Fruit fly (Drosophila melanogaster): ENCODE data around the gene Orc2.
A peak's percentile ranks its signal among the peaks of the same experiment; 100 is the strongest.

Gene Orc2

dm6 chr3R:13986648-13987047, 22.0 kb downstream of the Orc2 start:
- TF ChIP-seq CG14655 (GFP tag; optimal IDR thresholded peaks at IDR 0.05) (no peak), Pif1B (GFP tag; optimal IDR thresholded peaks at IDR 0.05) (no peak), CG9948 (tag; optimal IDR thresholded peaks at IDR 0.05) (no peak), fd96Ca (GFP tag; IDR thresholded peaks at IDR 0.05) (no peak), Snoo (tag; optimal IDR thresholded peaks at IDR 0.05) (no peak), Ets98B (GFP tag; IDR thresholded peaks at IDR 0.05) (no peak), CG8159 (tag; optimal IDR thresholded peaks at IDR 0.05) (no peak), CG4496 (GFP tag; IDR thresholded peaks at IDR 0.05) (no peak), D1 (tag; optimal IDR thresholded peaks at IDR 0.05) (no peak)

DNA sequence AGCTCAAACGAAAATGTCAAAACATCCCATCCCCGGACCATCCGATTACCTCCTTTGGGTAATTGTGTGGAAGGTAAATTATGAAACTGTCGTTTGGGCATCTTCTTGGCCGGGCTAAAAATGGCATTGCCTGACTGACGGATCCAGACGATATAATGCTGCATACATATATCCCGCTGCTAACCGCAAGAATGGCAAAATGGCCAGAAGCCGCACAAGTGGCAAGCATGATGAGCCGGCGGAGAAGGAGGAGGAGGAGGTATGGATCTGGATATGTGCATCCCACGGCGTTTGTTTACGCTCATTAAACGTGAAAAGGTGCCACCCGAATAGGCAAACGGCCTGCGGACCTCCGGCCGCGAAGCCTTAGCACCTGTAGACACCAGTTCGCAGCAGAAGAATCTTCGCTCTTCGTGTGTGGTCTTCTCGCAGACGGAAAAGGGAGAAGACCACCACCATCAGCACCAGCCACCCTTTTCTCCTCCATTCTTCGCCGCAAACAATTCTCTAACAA, 24.3 kb downstream of the Orc2 start:
- no peak for TF ChIP-seq CG14655 (GFP tag; optimal IDR thresholded peaks at IDR 0.05)
- TF ChIP-seq D1 (tag; optimal IDR thresholded peaks at IDR 0.05), result no peak
- TF ChIP-seq gl (tag; optimal IDR thresholded peaks at IDR 0.05), result peak; percentile 52
- no peak for TF ChIP-seq Pif1B (GFP tag; optimal IDR thresholded peaks at IDR 0.05)
- no peak for TF ChIP-seq CG32121 (GFP tag; IDR thresholded peaks at IDR 0.05)

DNA sequence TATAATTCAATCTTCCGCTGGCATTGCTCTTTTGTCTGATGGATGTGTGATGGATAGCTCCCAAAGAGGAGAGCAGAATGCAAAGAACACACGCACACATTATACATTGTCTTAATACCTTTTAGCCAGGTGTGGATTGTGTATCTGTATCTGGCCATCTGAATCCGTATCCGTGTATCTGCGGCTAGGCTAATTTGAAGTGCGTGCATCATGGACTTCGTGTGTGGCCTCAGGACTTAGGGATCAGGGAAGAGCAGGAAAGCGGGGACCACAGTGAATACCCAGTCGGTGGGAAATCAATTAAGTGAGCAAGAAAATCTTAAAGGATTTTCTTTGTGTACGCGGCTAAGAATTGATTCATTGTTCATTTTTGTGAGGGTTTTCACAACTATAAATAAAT, 24.8 kb downstream of the Orc2 start:
- TF ChIP-seq CG9948 (tag; optimal IDR thresholded peaks at IDR 0.05) (peak; percentile 39), fd96Ca (GFP tag; IDR thresholded peaks at IDR 0.05) (no peak), CG8159 (tag; optimal IDR thresholded peaks at IDR 0.05) (peak; percentile 44), Ets98B (GFP tag; IDR thresholded peaks at IDR 0.05) (no peak), CG14655 (GFP tag; optimal IDR thresholded peaks at IDR 0.05) (peak; percentile 13), CG17806 (tag; optimal IDR thresholded peaks at IDR 0.05) (peak; percentile 23), CG12605 (GFP tag; IDR thresholded peaks at IDR 0.05) (no peak), Pif1A (GFP tag; optimal IDR thresholded peaks at IDR 0.05) (no peak)

dm6 chr3R:13990109-13990508, 25.4 kb downstream of the Orc2 start:
- TF ChIP-seq CG4496 (GFP tag; IDR thresholded peaks at IDR 0.05), result 0 out of 3 replicates have a peak, but pooled peaks have one; percentile 35
- TF ChIP-seq fd96Ca (GFP tag; IDR thresholded peaks at IDR 0.05), result no peak
- TF ChIP-seq rn (GFP tag; IDR thresholded peaks at IDR 0.05), result no peak
- TF ChIP-seq gl (tag; optimal IDR thresholded peaks at IDR 0.05), result no peak
- no peak for TF ChIP-seq D1 (tag; optimal IDR thresholded peaks at IDR 0.05)
- no peak for TF ChIP-seq CG14655 (GFP tag; optimal IDR thresholded peaks at IDR 0.05)

- peak; percentile 55; the same call in 1 of the 3 replicates for TF ChIP-seq fd96Ca (GFP tag; IDR thresholded peaks at IDR 0.05)
- peak; percentile 29 for TF ChIP-seq Snoo (tag; optimal IDR thresholded peaks at IDR 0.05)
- TF ChIP-seq CG4496 (GFP tag; IDR thresholded peaks at IDR 0.05), result peak; percentile 67; the same call in 2 of the 3 replicates
- TF ChIP-seq gl (tag; optimal IDR thresholded peaks at IDR 0.05), result no peak
- no peak for TF ChIP-seq CG34367 (tag; optimal IDR thresholded peaks at IDR 0.05)
- TF ChIP-seq CG14655 (GFP tag; optimal IDR thresholded peaks at IDR 0.05), result no peak
- no peak for TF ChIP-seq CG9948 (tag; optimal IDR thresholded peaks at IDR 0.05)
- no peak for TF ChIP-seq Pif1B (GFP tag; optimal IDR thresholded peaks at IDR 0.05)
- no peak for TF ChIP-seq Pif1A (GFP tag; optimal IDR thresholded peaks at IDR 0.05)
- TF ChIP-seq CG8159 (tag; optimal IDR thresholded peaks at IDR 0.05), result no peak
- TF ChIP-seq EcR (GFP tag; optimal IDR thresholded peaks at IDR 0.05), result no peak
- no peak for TF ChIP-seq D1 (tag; optimal IDR thresholded peaks at IDR 0.05)
- TF ChIP-seq CG10348 (GFP tag; IDR thresholded peaks at IDR 0.05), result no peak
- peak; percentile 46 for TF ChIP-seq Ets98B (GFP tag; IDR thresholded peaks at IDR 0.05)
- TF ChIP-seq CG15710 (tag; optimal IDR thresholded peaks at IDR 0.05), result no peak
- TF ChIP-seq CG8301 (tag; optimal IDR thresholded peaks at IDR 0.05), result peak; percentile 2
- peak; percentile 77 for TF ChIP-seq CG12605 (GFP tag; IDR thresholded peaks at IDR 0.05)
- 0 out of 2 replicates have a peak, but pooled peaks have one; percentile 22 for TF ChIP-seq rn (GFP tag; IDR thresholded peaks at IDR 0.05)
- no peak for TF ChIP-seq CG13204 (GFP tag; optimal IDR thresholded peaks at IDR 0.05)
- TF ChIP-seq CG17806 (tag; optimal IDR thresholded peaks at IDR 0.05), result no peak
- peak; percentile 65; the same call in 1 of the 2 replicates for TF ChIP-seq CG32121 (GFP tag; IDR thresholded peaks at IDR 0.05)
These were observed 27.4 kb downstream of the Orc2 start for dm6 chr3R:13992126-13992535.

DNA sequence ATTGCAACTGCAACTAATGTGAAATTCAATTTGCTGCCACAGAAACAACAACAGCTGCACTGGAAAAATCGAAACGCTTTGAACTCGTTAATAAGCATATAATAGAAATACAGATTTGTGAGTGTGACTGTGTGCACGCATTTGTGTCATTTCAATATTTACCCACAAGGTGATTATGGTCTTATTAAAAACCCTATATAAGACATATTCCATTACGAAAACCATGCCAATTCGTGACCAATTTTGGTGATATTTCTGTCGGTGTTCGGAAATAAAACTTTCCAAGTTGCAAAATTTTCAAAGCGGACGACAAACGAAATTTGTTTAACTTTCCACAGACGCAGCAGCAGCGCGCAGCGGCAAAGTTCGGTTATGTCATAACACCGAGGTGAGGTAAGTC, 30.7 kb downstream of the Orc2 start:
- TF ChIP-seq rn (GFP tag; IDR thresholded peaks at IDR 0.05) (no peak), CG4496 (GFP tag; IDR thresholded peaks at IDR 0.05) (no peak), CG34367 (tag; optimal IDR thresholded peaks at IDR 0.05) (no peak), CG15710 (tag; optimal IDR thresholded peaks at IDR 0.05) (no peak), CG9948 (tag; optimal IDR thresholded peaks at IDR 0.05) (no peak), Ets98B (GFP tag; IDR thresholded peaks at IDR 0.05) (no peak), CG12605 (GFP tag; IDR thresholded peaks at IDR 0.05) (no peak), CG14655 (GFP tag; optimal IDR thresholded peaks at IDR 0.05) (no peak), CG32121 (GFP tag; IDR thresholded peaks at IDR 0.05) (no peak), CG17806 (tag; optimal IDR thresholded peaks at IDR 0.05) (no peak), D1 (tag; optimal IDR thresholded peaks at IDR 0.05) (no peak), fd96Ca (GFP tag; IDR thresholded peaks at IDR 0.05) (no peak), CG10348 (GFP tag; IDR thresholded peaks at IDR 0.05) (no peak), CG8301 (tag; optimal IDR thresholded peaks at IDR 0.05) (no peak)

DNA sequence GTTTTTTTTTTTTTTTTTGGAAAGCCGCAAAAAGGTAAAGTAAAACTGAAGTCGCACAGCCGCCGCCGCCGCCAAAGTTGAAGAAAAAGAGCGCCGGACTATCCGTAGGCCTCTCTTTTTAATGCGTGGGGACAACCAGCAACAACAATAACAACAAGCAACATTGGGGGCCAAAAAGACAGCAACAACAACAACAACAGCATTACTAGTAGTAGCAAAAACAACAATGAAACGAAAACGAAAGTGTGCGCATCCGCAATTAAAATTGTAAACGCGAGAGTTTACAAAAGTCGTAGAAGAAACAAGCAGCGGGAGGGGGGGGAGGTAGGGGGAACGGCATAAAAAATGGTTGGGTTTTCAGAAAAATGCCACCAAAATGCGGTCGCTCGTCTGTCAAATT, 31.2 kb downstream of the Orc2 start:
- TF ChIP-seq CG8301 (tag; optimal IDR thresholded peaks at IDR 0.05) (no peak), CG34367 (tag; optimal IDR thresholded peaks at IDR 0.05) (no peak), Snoo (tag; optimal IDR thresholded peaks at IDR 0.05) (no peak), CG12605 (GFP tag; IDR thresholded peaks at IDR 0.05) (no peak), EcR (GFP tag; optimal IDR thresholded peaks at IDR 0.05) (no peak), gl (tag; optimal IDR thresholded peaks at IDR 0.05) (no peak), CG8159 (tag; optimal IDR thresholded peaks at IDR 0.05) (no peak), rn (GFP tag; IDR thresholded peaks at IDR 0.05) (no peak), Pif1B (GFP tag; optimal IDR thresholded peaks at IDR 0.05) (no peak), fd96Ca (GFP tag; IDR thresholded peaks at IDR 0.05) (no peak)

Measured in whole organism, pupa.